Fruit fly (Drosophila melanogaster) whole organism, embryonic: Measurements from ENCODE around the gene cv-c.

Experiments used
- Aef1 ChIP-seq: fragments of 200-800 bp; sonication (Bioruptor generic); IDR thresholded peaks from 3 replicates; pipeline ENCODE4 v1.3.6; 2022; ENCODE audit warnings: missing biosample characterization, missing genetic modification characterization
- CG10431 ChIP-seq: fragments of 200-800 bp; sonication (Bioruptor generic); optimal IDR thresholded peaks from 3 replicates; lab custom pipeline; 2018; ENCODE audit warnings: missing biosample characterization, mild to moderate bottlenecking, missing genetic modification characterization
- CG10959 ChIP-seq: fragments of 200-800 bp; sonication (Bioruptor generic); IDR thresholded peaks from 2 replicates; pipeline ENCODE4 v1.3.6; 2022; ENCODE audit warnings: missing biosample characterization, missing genetic modification characterization
- CG11085 ChIP-seq: fragments of 200-800 bp; sonication (Bioruptor generic); IDR thresholded peaks from 2 replicates; pipeline ENCODE4 v1.3.6; 2022; ENCODE audit warnings: missing biosample characterization, missing genetic modification characterization
- CG12104 ChIP-seq: fragments of 200-800 bp; sonication (Bioruptor generic); optimal IDR thresholded peaks from 3 replicates; lab custom pipeline; 2016; ENCODE audit warnings: missing biosample characterization, missing genetic modification characterization
- CG14014 ChIP-seq: fragments of 200-800 bp; sonication (Bioruptor generic); IDR thresholded peaks from 2 replicates; pipeline ENCODE4 v1.3.6; 2022; ENCODE audit warnings: missing biosample characterization, missing genetic modification characterization
- CG14965 ChIP-seq: fragments of 200-800 bp; sonication (Bioruptor generic); optimal IDR thresholded peaks from 2 replicates; lab custom pipeline; 2016; ENCODE audit warnings: missing biosample characterization, missing genetic modification characterization, borderline replicate concordance
- CG16813 ChIP-seq: fragments of 200-800 bp; sonication (Bioruptor generic); IDR thresholded peaks from 3 replicates; pipeline ENCODE4 v1.3.6; 2022; ENCODE audit warnings: missing biosample characterization, missing genetic modification characterization; ENCODE audit not compliant: partially characterized antibody
- CG17186 ChIP-seq: fragments of 200-800 bp; sonication (Bioruptor generic); optimal IDR thresholded peaks from 3 replicates; lab custom pipeline; 2017; ENCODE audit warnings: missing biosample characterization, missing genetic modification reagents, missing genetic modification characterization
- CG17568 ChIP-seq: fragments of 200-800 bp; sonication (Bioruptor generic); optimal IDR thresholded peaks from 2 replicates; lab custom pipeline; 2018; ENCODE audit warnings: missing biosample characterization, mild to moderate bottlenecking, missing genetic modification characterization, moderate library complexity
- CG18262 ChIP-seq: fragments of 200-800 bp; optimal IDR thresholded peaks from 3 replicates; lab custom pipeline; 2019; ENCODE audit warnings: missing biosample characterization, mild to moderate bottlenecking, missing genetic modification characterization, moderate library complexity
- CG18619 ChIP-seq: fragments of 200-800 bp; sonication (Bioruptor generic); optimal IDR thresholded peaks from 3 replicates; lab custom pipeline; 2017; ENCODE audit warnings: missing biosample characterization, mild to moderate bottlenecking, missing genetic modification characterization
- CG18764 ChIP-seq: fragments of 200-800 bp; sonication (Bioruptor generic); optimal IDR thresholded peaks from 3 replicates; lab custom pipeline; 2016; ENCODE audit warnings: missing biosample characterization, missing genetic modification characterization
- CG4730 ChIP-seq: fragments of 200-800 bp; sonication (Bioruptor generic); IDR thresholded peaks from 2 replicates; pipeline ENCODE4 v1.3.6; 2022; ENCODE audit warnings: missing biosample characterization, missing genetic modification characterization
- CG6654 ChIP-seq: fragments of 200-800 bp; sonication (Bioruptor generic); optimal IDR thresholded peaks from 2 replicates; lab custom pipeline; 2017; ENCODE audit warnings: missing biosample characterization, mild to moderate bottlenecking, missing genetic modification characterization
- CG6683 ChIP-seq: fragments of 200-800 bp; sonication (Bioruptor generic); optimal IDR thresholded peaks from 2 replicates; lab custom pipeline; 2017; ENCODE audit warnings: missing biosample characterization, mild to moderate bottlenecking, missing genetic modification characterization, missing genetic modification reagents
- CG6791 ChIP-seq: fragments of 200-800 bp; sonication (Bioruptor generic); IDR thresholded peaks from 3 replicates; pipeline ENCODE4 v1.3.6; 2022; ENCODE audit warnings: missing biosample characterization, missing genetic modification characterization; ENCODE audit not compliant: partially characterized antibody
- CG6854 ChIP-seq: fragments of 200-800 bp; sonication (Bioruptor generic); optimal IDR thresholded peaks from 3 replicates; lab custom pipeline; 2017; ENCODE audit warnings: missing biosample characterization, mild to moderate bottlenecking, missing genetic modification characterization
- CG7357 ChIP-seq: fragments of 200-800 bp; sonication (Bioruptor generic); IDR thresholded peaks from 3 replicates; pipeline ENCODE4 v1.3.6; 2022; ENCODE audit warnings: missing biosample characterization, missing genetic modification characterization
- CG7839 ChIP-seq: fragments of 200-800 bp; sonication (Bioruptor generic); optimal IDR thresholded peaks from 3 replicates; lab custom pipeline; 2018; ENCODE audit warnings: missing biosample characterization, mild to moderate bottlenecking, missing genetic modification characterization, moderate library complexity
- CG7963 ChIP-seq: fragments of 200-800 bp; sonication (Bioruptor generic); IDR thresholded peaks from 3 replicates; pipeline ENCODE4 v1.3.6; 2022; ENCODE audit warnings: missing biosample characterization, missing genetic modification characterization; ENCODE audit not compliant: partially characterized antibody
- CG8290 ChIP-seq, 3 experiments: fragments of 200-800 bp; sonication (Bioruptor generic); optimal IDR thresholded peaks; 2 replicates each; lab custom pipeline; 2016 to 2019; ENCODE audit warnings: missing biosample characterization in 3 of 3, missing genetic modification characterization in 3 of 3, mild to moderate bottlenecking in 2 of 3, moderate library complexity in 1 of 3
- Dbx ChIP-seq: fragments of 200-800 bp; sonication (Bioruptor generic); IDR thresholded peaks from 3 replicates; pipeline ENCODE4 v1.3.6; 2022; ENCODE audit warnings: missing biosample characterization, missing genetic modification characterization
- Dll ChIP-seq: fragments of 200-800 bp; sonication (Bioruptor generic); IDR thresholded peaks from 4 replicates; pipeline ENCODE4 v1.3.6; 2022; ENCODE audit warnings: missing biosample characterization, missing genetic modification characterization; ENCODE audit not compliant: partially characterized antibody
- E2f1 ChIP-seq: fragments of 200-800 bp; sonication (Bioruptor generic); IDR thresholded peaks from 2 replicates; pipeline ENCODE4 v1.3.6; 2022; ENCODE audit warnings: missing biosample characterization, missing genetic modification characterization
- Fer2 ChIP-seq: fragments of 200-800 bp; sonication (Bioruptor generic); optimal IDR thresholded peaks from 2 replicates; lab custom pipeline; 2018; ENCODE audit warnings: missing biosample characterization, mild to moderate bottlenecking, missing genetic modification characterization, moderate library complexity
- NK7.1 ChIP-seq: fragments of 200-800 bp; sonication (Bioruptor generic); optimal IDR thresholded peaks from 3 replicates; lab custom pipeline; 2016; ENCODE audit warnings: missing biosample characterization, missing genetic modification characterization
- Nf-YA ChIP-seq: fragments of 200-800 bp; sonication (Bioruptor generic); IDR thresholded peaks from 2 replicates; pipeline ENCODE4 v1.3.6; 2022; ENCODE audit warnings: missing biosample characterization, missing genetic modification characterization
- Nf-YB ChIP-seq: fragments of 200-800 bp; sonication (Bioruptor generic); optimal IDR thresholded peaks from 3 replicates; lab custom pipeline; 2019; ENCODE audit warnings: missing biosample characterization, mild to moderate bottlenecking, missing genetic modification characterization, moderate library complexity
- Side ChIP-seq: fragments of 200-800 bp; sonication (Bioruptor generic); optimal IDR thresholded peaks from 2 replicates; lab custom pipeline; 2016; ENCODE audit warnings: missing biosample characterization, missing genetic modification characterization
- Sry-δ ChIP-seq: fragments of 200-800 bp; sonication (Bioruptor generic); optimal IDR thresholded peaks from 2 replicates; lab custom pipeline; 2016; ENCODE audit warnings: missing biosample characterization, missing genetic modification characterization
- abd-A ChIP-seq: fragments of 200-800 bp; sonication (Bioruptor generic); optimal IDR thresholded peaks from 3 replicates; lab custom pipeline; 2019; ENCODE audit warnings: missing biosample characterization, mild to moderate bottlenecking, missing genetic modification characterization, moderate library complexity
- bbx ChIP-seq: fragments of 200-800 bp; sonication (Bioruptor generic); IDR thresholded peaks from 2 replicates; pipeline ENCODE4 v1.3.6; 2022; ENCODE audit warnings: missing biosample characterization, missing genetic modification characterization; ENCODE audit not compliant: partially characterized antibody
- disco-r ChIP-seq: fragments of 200-800 bp; sonication (Bioruptor generic); optimal IDR thresholded peaks from 2 replicates; lab custom pipeline; 2016; ENCODE audit warnings: missing biosample characterization, missing genetic modification characterization
- emc ChIP-seq: fragments of 200-800 bp; sonication (Bioruptor generic); optimal IDR thresholded peaks from 2 replicates; lab custom pipeline; 2016; ENCODE audit warnings: missing biosample characterization, missing genetic modification characterization
- fd3F ChIP-seq: fragments of 200-800 bp; sonication (Bioruptor generic); optimal IDR thresholded peaks from 2 replicates; lab custom pipeline; 2018; ENCODE audit warnings: missing biosample characterization, mild to moderate bottlenecking, missing genetic modification characterization, moderate library complexity
- gcm ChIP-seq: fragments of 200-800 bp; sonication (Bioruptor generic); optimal IDR thresholded peaks from 2 replicates; lab custom pipeline; 2019; ENCODE audit warnings: missing biosample characterization, mild to moderate bottlenecking, missing genetic modification characterization, moderate library complexity
- gem ChIP-seq: fragments of 200-800 bp; sonication (Bioruptor generic); optimal IDR thresholded peaks from 2 replicates; lab custom pipeline; 2019; ENCODE audit warnings: missing biosample characterization, mild to moderate bottlenecking, missing genetic modification characterization, moderate library complexity
- gt ChIP-seq: fragments of 200-800 bp; sonication (Bioruptor generic); IDR thresholded peaks from 2 replicates; pipeline ENCODE4 v1.3.6; 2022; ENCODE audit warnings: missing biosample characterization, missing genetic modification characterization
- nau ChIP-seq: fragments of 200-800 bp; sonication (Bioruptor generic); optimal IDR thresholded peaks from 3 replicates; lab custom pipeline; 2017; ENCODE audit warnings: missing biosample characterization, mild to moderate bottlenecking, missing genetic modification characterization, missing genetic modification reagents
- pan ChIP-seq, 4 experiments: fragments of >200 bp in 3 of 4; fragments of 200-800 bp in 1 of 4; sonication (Bioruptor generic) in 1 of 4; optimal IDR thresholded peaks in 3 of 4; IDR thresholded peaks in 1 of 4; 2 replicates each; pipeline versions ENCODE4 v1.3.6 to Lab custom; 2017 to 2022; ENCODE audit warnings: missing biosample characterization in 2 of 4, missing genetic modification characterization in 2 of 4, mixed read lengths in 1 of 4
- pfk ChIP-seq: fragments of 200-800 bp; sonication (Bioruptor generic); optimal IDR thresholded peaks from 2 replicates; lab custom pipeline; 2018; ENCODE audit warnings: missing biosample characterization, mild to moderate bottlenecking, missing genetic modification characterization, moderate library complexity
- pum ChIP-seq: fragments of 200-800 bp; sonication (Bioruptor generic); optimal IDR thresholded peaks from 2 replicates; lab custom pipeline; 2016; ENCODE audit warnings: missing biosample characterization, missing genetic modification characterization
- scrt ChIP-seq: fragments of 200-800 bp; sonication (Bioruptor generic); optimal IDR thresholded peaks from 2 replicates; lab custom pipeline; 2018; ENCODE audit warnings: missing biosample characterization, mild to moderate bottlenecking, missing genetic modification characterization, moderate library complexity
- shn ChIP-seq: fragments of 200-800 bp; sonication (Bioruptor generic); optimal IDR thresholded peaks from 3 replicates; lab custom pipeline; 2016; ENCODE audit warnings: missing biosample characterization, missing genetic modification characterization
- sima ChIP-seq: fragments of 200-800 bp; sonication (Bioruptor generic); optimal IDR thresholded peaks from 2 replicates; lab custom pipeline; 2016; ENCODE audit warnings: missing biosample characterization, missing genetic modification characterization
- sr ChIP-seq: fragments of 200-800 bp; sonication (Bioruptor generic); IDR thresholded peaks from 3 replicates; pipeline ENCODE4 v1.3.6; 2022; ENCODE audit warnings: missing biosample characterization, missing genetic modification characterization
- ssp ChIP-seq: fragments of 200-800 bp; sonication (Bioruptor generic); IDR thresholded peaks from 2 replicates; pipeline ENCODE4 v1.3.6; 2022; ENCODE audit warnings: missing biosample characterization, missing genetic modification characterization
- stwl ChIP-seq: fragments of 200-800 bp; sonication (Bioruptor generic); optimal IDR thresholded peaks from 3 replicates; lab custom pipeline; 2018; ENCODE audit warnings: missing biosample characterization, mild to moderate bottlenecking, missing genetic modification characterization, moderate library complexity
- ttk ChIP-seq: fragments of 200-800 bp; sonication (Bioruptor generic); IDR thresholded peaks from 2 replicates; pipeline ENCODE4 v2.1.2; 2022; ENCODE audit warnings: missing biosample characterization, missing genetic modification characterization

cv-c gene

DNA sequence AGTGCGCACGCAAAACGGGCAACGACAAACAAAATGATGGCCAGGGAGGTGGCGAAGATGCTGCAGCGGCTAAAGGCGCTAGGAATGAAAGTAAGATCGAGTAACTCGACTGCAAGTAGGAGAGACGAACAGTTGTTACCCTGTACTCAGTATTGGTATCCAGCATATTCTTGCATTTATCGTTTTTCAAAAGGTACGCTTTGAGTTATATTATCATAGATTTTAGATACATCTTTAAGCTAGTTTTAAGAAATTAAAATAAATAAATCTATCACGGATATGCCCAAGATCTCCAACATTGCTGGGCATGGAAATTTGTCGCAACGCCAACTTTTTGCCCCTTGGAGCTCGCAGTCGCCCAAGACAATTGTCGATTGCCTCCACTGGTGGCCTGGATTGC lies 93.7 kb downstream of the cv-c start (continued):
- TF ChIP-seq emc (GFP tag; lab: Kevin White, UChicago), result no peak
- TF ChIP-seq CG10431, result no peak
- TF ChIP-seq CG17186 (GFP tag; lab: Kevin White, UChicago), result no peak
- TF ChIP-seq CG8290 (GFP tag; optimal IDR thresholded peaks at IDR 0.05; lab: Kevin White, UChicago), result no peak
- TF ChIP-seq CG8290 (tag; optimal IDR thresholded peaks at IDR 0.05; lab: Kevin White, UChicago), result no peak
- TF ChIP-seq CG18619 (GFP tag; lab: Kevin White, UChicago), result no peak
- no peak for TF ChIP-seq CG17568 (GFP tag; lab: Kevin White, UChicago)
- TF ChIP-seq pan (optimal IDR thresholded peaks at IDR 0.05; lab: Kevin White, UChicago), result no peak
- TF ChIP-seq pan (GFP tag; optimal IDR thresholded peaks at IDR 0.05 in 1 of 2, IDR thresholded peaks at IDR 0.05 in 1 of 2), result peak in 1 of 2 experiments; percentile 53
- TF ChIP-seq abd-A, result no peak
- no peak for TF ChIP-seq CG6654 (GFP tag; lab: Kevin White, UChicago)
- no peak for TF ChIP-seq CG16813 (GFP tag; lab: Robert Waterston, UW)
- TF ChIP-seq CG14014 (GFP tag; lab: Robert Waterston, UW), result no peak
- no peak for TF ChIP-seq Sry-δ (GFP tag; lab: Kevin White, UChicago)
- no peak for TF ChIP-seq sr (GFP tag; lab: Robert Waterston, UW)
- TF ChIP-seq CG18764 (GFP tag; lab: Kevin White, UChicago), result no peak
- no peak for TF ChIP-seq ttk (GFP tag; lab: Robert Waterston, UW)
- TF ChIP-seq scrt (GFP tag; lab: Kevin White, UChicago), result no peak
- TF ChIP-seq fd3F, result no peak
- no peak for TF ChIP-seq CG6791 (GFP tag; lab: Robert Waterston, UW)
- TF ChIP-seq ssp (GFP tag; lab: Robert Waterston, UW), result 0 out of 2 replicates have a peak, but pooled peaks have one; percentile 23
- TF ChIP-seq CG7839, result peak; percentile 24
- TF ChIP-seq CG11085 (GFP tag; lab: Robert Waterston, UW), result no peak
- no peak for TF ChIP-seq CG7357 (GFP tag; lab: Robert Waterston, UW)
- no peak for TF ChIP-seq CG4730
- peak; percentile 49 for TF ChIP-seq gem (tag; lab: Kevin White, UChicago)
- no peak for TF ChIP-seq bbx (GFP tag; lab: Robert Waterston, UW)
- no peak for TF ChIP-seq CG7963 (GFP tag; lab: Robert Waterston, UW)
- TF ChIP-seq CG18262 (tag; lab: Kevin White, UChicago), result peak; percentile 12
- no peak for TF ChIP-seq gt (GFP tag; lab: Robert Waterston, UW)
- TF ChIP-seq Side (GFP tag; lab: Kevin White, UChicago), result no peak
- no peak for TF ChIP-seq E2f1 (GFP tag; lab: Robert Waterston, UW)
- TF ChIP-seq sima (GFP tag; lab: Kevin White, UChicago), result no peak
- no peak for TF ChIP-seq CG14965
- TF ChIP-seq Fer2 (tag; lab: Kevin White, UChicago), result no peak
- no peak for TF ChIP-seq shn (GFP tag; lab: Kevin White, UChicago)
- no peak for TF ChIP-seq pum
- no peak for TF ChIP-seq CG6854 (GFP tag; lab: Kevin White, UChicago)
- TF ChIP-seq nau (GFP tag; lab: Kevin White, UChicago), result no peak
- TF ChIP-seq Dll (GFP tag; lab: Robert Waterston, UW), result no peak
- TF ChIP-seq NK7.1 (GFP tag; lab: Kevin White, UChicago), result no peak
- peak; percentile 36; the same call in 1 of the 2 replicates for TF ChIP-seq CG10959
- TF ChIP-seq CG12104 (GFP tag; lab: Kevin White, UChicago), result no peak
- TF ChIP-seq pfk, result no peak
- TF ChIP-seq CG6683 (GFP tag; lab: Kevin White, UChicago), result no peak
- TF ChIP-seq Nf-YA, result no peak
- no peak for TF ChIP-seq disco-r (GFP tag; lab: Kevin White, UChicago)
- no peak for TF ChIP-seq gcm
- peak; percentile 36; the same call in 1 of the 3 replicates for TF ChIP-seq Aef1 (GFP tag; lab: Robert Waterston, UW)
- no peak for TF ChIP-seq stwl (tag; lab: Kevin White, UChicago)
- TF ChIP-seq Nf-YB, result no peak
- no peak for TF ChIP-seq Dbx (GFP tag; lab: Robert Waterston, UW)
